Worm (Caenorhabditis elegans): ENCODE results near the gene pepm-1.

- TF ChIP-seq nhr-232 (tag; optimal IDR thresholded peaks at IDR 0.05) (no peak), C38D4.7 (GFP tag; optimal IDR thresholded peaks at IDR 0.05) (no peak), pax-1 (tag; optimal IDR thresholded peaks at IDR 0.05) (peak; percentile 75), ceh-31 (tag; optimal IDR thresholded peaks at IDR 0.05) (peak; percentile 94), sdc-2 (tag; optimal IDR thresholded peaks at IDR 0.05) (no peak), T23F11.4 (GFP tag; optimal IDR thresholded peaks at IDR 0.05) (no peak)
Measured at ce11 chrV:14347234-14347826, 18.4 kb downstream of the pepm-1 start, which contains the start of gene cept-2.

Data from whole organism, late embryonic.